Fruit fly (Drosophila melanogaster) whole organism, embryonic: Measurements from ENCODE around the gene CG14659.

Source experiments
- ATbp ChIP-seq: fragments of 200-800 bp; sonication (Bioruptor generic); optimal IDR thresholded peaks from 2 replicates; lab custom pipeline; 2017; ENCODE audit warnings: missing biosample characterization, mild to moderate bottlenecking, missing genetic modification characterization, missing genetic modification reagents
- Blimp-1 ChIP-seq: fragments of 200-800 bp; sonication (Bioruptor generic); optimal IDR thresholded peaks from 3 replicates; lab custom pipeline; 2018; ENCODE audit warnings: missing biosample characterization, missing genetic modification characterization, mild to moderate bottlenecking, moderate library complexity, missing genetic modification reagents
- CG10147 ChIP-seq: fragments of 200-800 bp; sonication (Bioruptor generic); optimal IDR thresholded peaks from 2 replicates; lab custom pipeline; 2019; ENCODE audit warnings: missing biosample characterization, mild to moderate bottlenecking, missing genetic modification characterization, moderate library complexity
- CG10543 ChIP-seq: fragments of 200-800 bp; sonication (Bioruptor generic); optimal IDR thresholded peaks from 3 replicates; lab custom pipeline; 2017; ENCODE audit warnings: missing biosample characterization, mild to moderate bottlenecking, missing genetic modification characterization, moderate library complexity
- CG12769 ChIP-seq: fragments of 200-800 bp; sonication (Bioruptor generic); optimal IDR thresholded peaks from 2 replicates; lab custom pipeline; 2019; ENCODE audit warnings: missing biosample characterization, mild to moderate bottlenecking, missing genetic modification characterization, moderate library complexity
- CG13894 ChIP-seq: fragments of 200-800 bp; sonication (Bioruptor generic); optimal IDR thresholded peaks from 3 replicates; lab custom pipeline; 2018; ENCODE audit warnings: missing biosample characterization, mild to moderate bottlenecking, missing genetic modification characterization, moderate library complexity
- CG1647 ChIP-seq: fragments of 200-800 bp; sonication (Bioruptor generic); optimal IDR thresholded peaks from 3 replicates; lab custom pipeline; 2016; ENCODE audit warnings: missing biosample characterization, missing genetic modification characterization
- CG17385 ChIP-seq: fragments of 200-800 bp; sonication (Bioruptor generic); optimal IDR thresholded peaks from 3 replicates; lab custom pipeline; 2018; ENCODE audit warnings: missing biosample characterization, mild to moderate bottlenecking, missing genetic modification characterization
- CG2199 ChIP-seq: fragments of 200-800 bp; sonication (Bioruptor generic); IDR thresholded peaks from 3 replicates; pipeline ENCODE4 v1.3.6; 2022; ENCODE audit warnings: missing biosample characterization, missing genetic modification characterization
- CG2889 ChIP-seq: fragments of 200-800 bp; sonication (Bioruptor generic); IDR thresholded peaks from 3 replicates; pipeline ENCODE4 v1.3.6; 2022; ENCODE audit warnings: missing biosample characterization, missing genetic modification characterization
- CG32767 ChIP-seq: fragments of 200-800 bp; sonication (Bioruptor generic); IDR thresholded peaks from 2 replicates; pipeline ENCODE4 v1.3.6; 2022; ENCODE audit warnings: missing biosample characterization, missing genetic modification characterization
- CG42726 ChIP-seq: fragments of 200-800 bp; sonication (Bioruptor generic); IDR thresholded peaks from 2 replicates; pipeline ENCODE4 v1.3.6; 2022; ENCODE audit warnings: missing biosample characterization, missing genetic modification characterization; ENCODE audit not compliant: partially characterized antibody
- CG4820 ChIP-seq: fragments of 200-800 bp; sonication (Bioruptor generic); optimal IDR thresholded peaks from 3 replicates; lab custom pipeline; 2016; ENCODE audit warnings: missing biosample characterization, missing genetic modification characterization
- CG8924 ChIP-seq: fragments of 200-800 bp; optimal IDR thresholded peaks from 3 replicates; lab custom pipeline; 2019; ENCODE audit warnings: missing biosample characterization, mild to moderate bottlenecking, missing genetic modification characterization, moderate library complexity
- CrebB ChIP-seq: fragments of 200-800 bp; sonication (Bioruptor generic); optimal IDR thresholded peaks from 3 replicates; lab custom pipeline; 2018; ENCODE audit warnings: missing biosample characterization, mild to moderate bottlenecking, missing genetic modification characterization
- Dek ChIP-seq: fragments of 200-800 bp; sonication (Bioruptor generic); optimal IDR thresholded peaks from 3 replicates; lab custom pipeline; 2019; ENCODE audit warnings: missing biosample characterization, mild to moderate bottlenecking, missing genetic modification characterization, moderate library complexity
- Dll ChIP-seq: fragments of 200-800 bp; sonication (Bioruptor generic); IDR thresholded peaks from 4 replicates; pipeline ENCODE4 v1.3.6; 2022; ENCODE audit warnings: missing biosample characterization, missing genetic modification characterization; ENCODE audit not compliant: partially characterized antibody
- Fer1 ChIP-seq: fragments of 200-800 bp; sonication (Bioruptor generic); optimal IDR thresholded peaks from 2 replicates; lab custom pipeline; 2017; ENCODE audit warnings: missing biosample characterization, mild to moderate bottlenecking, missing genetic modification characterization
- HLHmδ ChIP-seq: fragments of 200-800 bp; sonication (Bioruptor generic); optimal IDR thresholded peaks from 2 replicates; lab custom pipeline; 2018; ENCODE audit warnings: missing biosample characterization, mild to moderate bottlenecking, missing genetic modification characterization, moderate library complexity
- Nf-YB ChIP-seq: fragments of 200-800 bp; sonication (Bioruptor generic); optimal IDR thresholded peaks from 3 replicates; lab custom pipeline; 2019; ENCODE audit warnings: missing biosample characterization, mild to moderate bottlenecking, missing genetic modification characterization, moderate library complexity
- Nf-YC ChIP-seq: fragments of 200-800 bp; optimal IDR thresholded peaks from 3 replicates; lab custom pipeline; 2019; ENCODE audit warnings: missing biosample characterization, mild to moderate bottlenecking, missing genetic modification characterization, moderate library complexity
- Opbp ChIP-seq: fragments of 200-800 bp; sonication (Bioruptor generic); IDR thresholded peaks from 3 replicates; pipeline ENCODE4 v1.3.6; 2022; ENCODE audit warnings: missing biosample characterization, missing genetic modification characterization; ENCODE audit not compliant: partially characterized antibody
- Scr ChIP-seq: fragments of 200-800 bp; sonication (Bioruptor generic); IDR thresholded peaks from 2 replicates; pipeline ENCODE4 v1.3.6; 2022; ENCODE audit warnings: missing biosample characterization, missing genetic modification characterization; ENCODE audit not compliant: partially characterized antibody
- Trl ChIP-seq, 3 experiments: fragments of >200 bp in 2 of 3; fragments of 200-800 bp in 1 of 3; sonication (Bioruptor generic) in 1 of 3; optimal IDR thresholded peaks; 2 replicates in 1 of 3; 3 replicates in 2 of 3; lab custom pipeline; 2016 to 2017; ENCODE audit warnings: missing biosample characterization in 1 of 3, missing genetic modification characterization in 1 of 3
- amos ChIP-seq: fragments of 200-800 bp; sonication (Bioruptor generic); IDR thresholded peaks from 2 replicates; pipeline ENCODE4 v1.3.6; 2022; ENCODE audit warnings: missing biosample characterization, missing genetic modification characterization; ENCODE audit not compliant: partially characterized antibody
- aop ChIP-seq: fragments of 200-800 bp; sonication (Bioruptor generic); IDR thresholded peaks from 2 replicates; pipeline ENCODE4 v1.3.6; 2022; ENCODE audit warnings: missing biosample characterization, missing genetic modification characterization
- bbx ChIP-seq: fragments of 200-800 bp; sonication (Bioruptor generic); IDR thresholded peaks from 2 replicates; pipeline ENCODE4 v1.3.6; 2022; ENCODE audit warnings: missing biosample characterization, missing genetic modification characterization; ENCODE audit not compliant: partially characterized antibody
- cg ChIP-seq: fragments of 200-800 bp; sonication (Bioruptor generic); optimal IDR thresholded peaks from 3 replicates; lab custom pipeline; 2019; ENCODE audit warnings: missing biosample characterization, mild to moderate bottlenecking, missing genetic modification characterization, moderate library complexity
- chinmo ChIP-seq: fragments of 200-800 bp; sonication (Bioruptor generic); IDR thresholded peaks from 4 replicates; pipeline ENCODE4 v1.3.6; 2022; ENCODE audit warnings: missing biosample characterization, missing genetic modification characterization; ENCODE audit not compliant: partially characterized antibody
- crol ChIP-seq: fragments of 200-800 bp; sonication (Bioruptor generic); IDR thresholded peaks from 2 replicates; pipeline ENCODE4 v1.3.6; 2022; ENCODE audit warnings: missing biosample characterization, missing genetic modification characterization
- crp ChIP-seq, 2 experiments: fragments of 200-800 bp; sonication (Bioruptor generic); optimal IDR thresholded peaks; 2 replicates in 1 of 2; 3 replicates in 1 of 2; lab custom pipeline; 2017; ENCODE audit warnings: missing biosample characterization in 2 of 2, missing genetic modification characterization in 2 of 2, mild to moderate bottlenecking in 1 of 2, moderate library complexity in 1 of 2
- exex ChIP-seq: fragments of 200-800 bp; sonication (Bioruptor generic); optimal IDR thresholded peaks from 4 replicates; lab custom pipeline; 2018; ENCODE audit warnings: missing biosample characterization, mild to moderate bottlenecking, missing genetic modification characterization, moderate library complexity
- gce ChIP-seq: fragments of 200-800 bp; sonication (Bioruptor generic); IDR thresholded peaks from 3 replicates; pipeline ENCODE4 v1.3.6; 2022; ENCODE audit warnings: missing biosample characterization, missing genetic modification characterization
- kni ChIP-seq: fragments of 200-800 bp; sonication (Bioruptor generic); optimal IDR thresholded peaks from 3 replicates; lab custom pipeline; 2017; ENCODE audit warnings: mild to moderate bottlenecking, missing biosample characterization, missing genetic modification reagents, missing genetic modification characterization
- mirr ChIP-seq: fragments of 200-800 bp; sonication (Bioruptor generic); optimal IDR thresholded peaks from 3 replicates; lab custom pipeline; 2018; ENCODE audit warnings: missing biosample characterization, mild to moderate bottlenecking, missing genetic modification characterization
- nom ChIP-seq: fragments of 200-800 bp; sonication (Bioruptor generic); optimal IDR thresholded peaks from 2 replicates; lab custom pipeline; 2017; ENCODE audit warnings: missing biosample characterization, missing genetic modification characterization, mild to moderate bottlenecking, moderate library complexity, missing genetic modification reagents
- onecut ChIP-seq: fragments of 200-800 bp; sonication (Bioruptor generic); IDR thresholded peaks from 2 replicates; pipeline ENCODE4 v1.3.6; 2022; ENCODE audit warnings: missing biosample characterization, missing genetic modification characterization
- pfk ChIP-seq: fragments of 200-800 bp; sonication (Bioruptor generic); optimal IDR thresholded peaks from 2 replicates; lab custom pipeline; 2018; ENCODE audit warnings: missing biosample characterization, mild to moderate bottlenecking, missing genetic modification characterization, moderate library complexity
- pros ChIP-seq: fragments of 200-800 bp; sonication (Bioruptor generic); optimal IDR thresholded peaks from 3 replicates; lab custom pipeline; 2019; ENCODE audit warnings: missing biosample characterization, mild to moderate bottlenecking, missing genetic modification characterization, moderate library complexity
- psq ChIP-seq: fragments of 200-800 bp; sonication (Bioruptor generic); optimal IDR thresholded peaks from 2 replicates; lab custom pipeline; 2017; ENCODE audit warnings: missing biosample characterization, missing genetic modification characterization
- rib ChIP-seq: fragments of 200-800 bp; sonication (Bioruptor generic); IDR thresholded peaks from 2 replicates; pipeline ENCODE4 v1.3.6; 2022; ENCODE audit warnings: missing biosample characterization, missing genetic modification characterization
- sd ChIP-seq: fragments of 200-800 bp; sonication (Bioruptor generic); optimal IDR thresholded peaks from 3 replicates; lab custom pipeline; 2018; ENCODE audit warnings: missing biosample characterization, mild to moderate bottlenecking, missing genetic modification characterization, moderate library complexity
- sug ChIP-seq: fragments of 200-800 bp; optimal IDR thresholded peaks from 2 replicates; lab custom pipeline; 2019; ENCODE audit warnings: missing biosample characterization, mild to moderate bottlenecking, missing genetic modification characterization, moderate library complexity
- tin ChIP-seq: fragments of 200-800 bp; sonication (Bioruptor generic); optimal IDR thresholded peaks from 3 replicates; lab custom pipeline; 2016; ENCODE audit warnings: missing biosample characterization, missing genetic modification characterization
- zen2 ChIP-seq: fragments of 200-800 bp; sonication (Bioruptor generic); IDR thresholded peaks from 3 replicates; pipeline ENCODE4 v1.3.6; 2022; ENCODE audit warnings: missing biosample characterization, missing genetic modification characterization; ENCODE audit not compliant: partially characterized antibody

The CG14659 gene

DNA sequence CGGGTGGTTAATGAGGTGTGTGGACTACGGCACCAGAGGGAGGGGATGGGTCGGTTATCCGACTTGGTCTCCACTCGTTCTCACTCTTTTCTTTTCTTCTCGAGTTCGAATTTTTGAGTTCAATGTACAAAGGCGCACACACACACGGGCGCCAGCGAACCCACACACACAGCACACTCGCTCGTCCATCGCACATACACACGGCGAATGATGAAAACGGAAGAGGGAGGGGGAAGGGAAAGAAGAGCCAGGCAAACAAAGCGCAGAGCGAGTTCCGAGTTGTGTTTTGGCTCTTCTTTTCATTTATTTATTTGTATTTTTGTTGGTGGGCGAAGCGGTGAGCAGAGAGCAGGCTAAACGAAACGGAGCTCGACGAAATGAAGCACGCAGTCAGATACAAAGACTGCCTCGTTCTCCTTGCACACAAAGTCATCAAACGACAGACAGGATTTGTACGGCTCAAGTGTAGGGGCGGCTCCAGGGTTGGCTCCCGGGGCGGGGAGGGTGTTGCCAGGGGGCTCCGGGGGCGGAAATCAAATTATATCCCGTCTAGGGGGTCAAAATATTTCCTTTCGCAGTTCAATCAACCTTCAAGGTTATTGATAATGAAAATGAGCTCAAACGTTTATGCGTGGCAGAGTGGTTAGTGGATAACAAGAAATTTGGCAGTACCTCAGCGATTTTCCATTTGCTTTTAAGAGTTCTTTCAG lies 21.0 kb downstream of the CG14659 start (continued):
- TF ChIP-seq onecut (0 out of 2 replicates have a peak, but pooled peaks have one; percentile 9), sd (tag; lab: Kevin White, UChicago) (peak; percentile 27), Opbp (GFP tag; lab: Robert Waterston, UW) (0 out of 3 replicates have a peak, but pooled peaks have one; percentile 48), CG17385 (peak; percentile 30), CG1647 (no peak), mirr (GFP tag; lab: Kevin White, UChicago) (peak; percentile 24), crol (GFP tag; lab: Robert Waterston, UW) (peak; percentile 96), Dll (GFP tag; lab: Robert Waterston, UW) (0 out of 4 replicates have a peak, but pooled peaks have one; percentile 18), psq (GFP tag; lab: Kevin White, UChicago) (peak; percentile 67), Nf-YB (no peak), chinmo (GFP tag; lab: Robert Waterston, UW) (peak; percentile 90; the same call in 3 of the 4 replicates), Blimp-1 (GFP tag; lab: Kevin White, UChicago) (peak; percentile 46), CG2889 (GFP tag; lab: Robert Waterston, UW) (no peak), aop (GFP tag; lab: Robert Waterston, UW) (peak; percentile 75; the same call in 1 of the 2 replicates), bbx (GFP tag; lab: Robert Waterston, UW) (peak; percentile 24; the same call in 1 of the 2 replicates), sug (tag; lab: Kevin White, UChicago) (peak; percentile 63), CG13894 (tag; lab: Kevin White, UChicago) (peak; percentile 49), CG8924 (tag; lab: Kevin White, UChicago) (peak; percentile 56), zen2 (GFP tag; lab: Robert Waterston, UW) (peak; percentile 38; the same call in 1 of the 3 replicates), CG4820 (GFP tag; lab: Kevin White, UChicago) (peak; percentile 28), CG10147 (GFP tag; lab: Kevin White, UChicago) (peak; percentile 6), exex (tag; lab: Kevin White, UChicago) (no peak), Dek (tag; lab: Kevin White, UChicago) (no peak), crp (GFP tag; optimal IDR thresholded peaks at IDR 0.05; lab: Kevin White, UChicago) (peak in 1 of 2 experiments; percentile 20), ATbp (GFP tag; lab: Kevin White, UChicago) (no peak), Trl (optimal IDR thresholded peaks at IDR 0.05; lab: Kevin White, UChicago) (peak; percentile 26 to 48), Trl (GFP tag; optimal IDR thresholded peaks at IDR 0.05; lab: Kevin White, UChicago) (no peak), Nf-YC (tag; lab: Kevin White, UChicago) (peak; percentile 18), rib (GFP tag; lab: Robert Waterston, UW) (0 out of 2 replicates have a peak, but pooled peaks have one; percentile 43), CrebB (tag; lab: Kevin White, UChicago) (peak; percentile 23), Fer1 (GFP tag; lab: Kevin White, UChicago) (peak; percentile 41), CG42726 (GFP tag; lab: Robert Waterston, UW) (peak; percentile 25; the same call in 1 of the 2 replicates), CG12769 (tag; lab: Kevin White, UChicago) (peak; percentile 51), nom (GFP tag; lab: Kevin White, UChicago) (peak; percentile 82), CG10543 (GFP tag; lab: Kevin White, UChicago) (peak; percentile 53), HLHmδ (GFP tag; lab: Kevin White, UChicago) (peak; percentile 23), CG2199 (GFP tag; lab: Robert Waterston, UW) (0 out of 3 replicates have a peak, but pooled peaks have one; percentile 49), gce (GFP tag; lab: Robert Waterston, UW) (peak; percentile 14; the same call in 1 of the 3 replicates), pros (GFP tag; lab: Kevin White, UChicago) (peak; percentile 51), amos (peak; percentile 30; the same call in 1 of the 2 replicates), pfk (GFP tag; lab: Kevin White, UChicago) (peak; percentile 7), Scr (GFP tag; lab: Robert Waterston, UW) (peak; percentile 50), kni (GFP tag; lab: Kevin White, UChicago) (peak; percentile 79), cg (peak; percentile 93), tin (GFP tag; lab: Kevin White, UChicago) (no peak), CG32767 (0 out of 2 replicates have a peak, but pooled peaks have one; percentile 9)
